Worm (Caenorhabditis elegans): ENCODE data around the gene C08F11.12.
A peak's percentile ranks its signal among the peaks of the same experiment; 100 is the strongest.

The C08F11.12 gene

DNA sequence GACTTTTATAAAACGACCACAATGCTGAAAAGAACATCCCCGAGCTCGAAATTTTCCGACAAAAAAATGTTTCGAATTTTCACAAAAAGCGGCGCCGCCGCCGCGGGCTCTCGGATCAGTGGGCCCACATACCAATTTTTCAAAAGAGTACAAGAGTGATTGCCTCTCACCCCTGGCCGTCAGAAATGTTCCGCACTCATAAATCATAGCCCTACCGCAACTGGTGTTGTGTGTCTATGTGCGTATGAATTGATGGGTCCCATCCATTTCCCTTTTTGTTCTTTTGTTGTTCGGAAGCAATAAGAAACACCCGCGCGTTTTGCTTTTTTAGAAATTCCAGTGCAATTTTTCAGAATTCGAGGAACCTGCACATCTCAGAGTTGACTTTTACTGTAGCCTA lies 43.3 kb upstream of the C08F11.12 start:
- TF ChIP-seq cebp-2 (GFP tag; IDR thresholded peaks at IDR 0.05) (0 out of 2 replicates have a peak, but pooled peaks have one; percentile 12), mxl-1 (tag; optimal IDR thresholded peaks at IDR 0.05) (no peak)

DNA sequence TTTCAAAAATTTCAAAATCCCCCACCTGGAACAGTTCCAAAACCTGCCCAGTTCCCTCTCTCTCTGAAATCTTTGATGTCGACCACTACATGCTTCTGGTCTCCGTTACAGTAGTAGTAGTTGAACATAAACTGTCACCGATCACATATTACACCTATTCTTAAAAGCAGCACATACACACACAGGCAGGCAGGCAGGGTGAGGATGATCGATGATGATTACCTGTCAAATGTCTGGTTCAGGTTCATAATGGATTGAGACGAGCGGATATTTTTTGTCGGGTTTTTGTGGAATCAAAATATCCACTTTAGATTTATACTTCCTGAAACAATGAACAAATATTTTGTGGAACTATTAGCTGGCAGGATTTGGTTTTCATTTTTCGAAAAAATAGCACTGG lies 42.7 kb upstream of the C08F11.12 start:
- TF ChIP-seq mes-4 (tag; optimal IDR thresholded peaks at IDR 0.05) (no peak), attf-3 (GFP tag; conservative IDR thresholded peaks at IDR 0.05) (no peak), D2030.7 (GFP tag; IDR thresholded peaks at IDR 0.05) (no peak), zfh-2 (GFP tag; conservative IDR thresholded peaks at IDR 0.05) (no peak), C06A6.2 (GFP tag; conservative IDR thresholded peaks at IDR 0.05) (no peak), F37B4.10 (GFP tag; IDR thresholded peaks at IDR 0.05) (no peak), T07F8.4 (tag; optimal IDR thresholded peaks at IDR 0.05) (no peak), ztf-18 (tag; optimal IDR thresholded peaks at IDR 0.05) (no peak), nhr-179 (tag; optimal IDR thresholded peaks at IDR 0.05) (no peak), ztf-28 (GFP tag; IDR thresholded peaks at IDR 0.05) (no peak), pha-4 (tag; optimal IDR thresholded peaks at IDR 0.05) (no peak), F49E8.2 (tag; optimal IDR thresholded peaks at IDR 0.05; ENCODE audit: insufficient read depth) (no peak), madf-6 (GFP tag; IDR thresholded peaks at IDR 0.05) (no peak), F57A8.1 (GFP tag; optimal IDR thresholded peaks at IDR 0.05) (no peak), ztf-6 (GFP tag; IDR thresholded peaks at IDR 0.05) (no peak), ceh-91 (GFP tag; IDR thresholded peaks at IDR 0.05) (no peak), egl-18 (GFP tag; IDR thresholded peaks at IDR 0.05) (no peak), madf-8 (GFP tag; conservative IDR thresholded peaks at IDR 0.05) (no peak), sea-2 (GFP tag; IDR thresholded peaks at IDR 0.05) (no peak), Y53F4B.3 (GFP tag; IDR thresholded peaks at IDR 0.05) (no peak)

DNA sequence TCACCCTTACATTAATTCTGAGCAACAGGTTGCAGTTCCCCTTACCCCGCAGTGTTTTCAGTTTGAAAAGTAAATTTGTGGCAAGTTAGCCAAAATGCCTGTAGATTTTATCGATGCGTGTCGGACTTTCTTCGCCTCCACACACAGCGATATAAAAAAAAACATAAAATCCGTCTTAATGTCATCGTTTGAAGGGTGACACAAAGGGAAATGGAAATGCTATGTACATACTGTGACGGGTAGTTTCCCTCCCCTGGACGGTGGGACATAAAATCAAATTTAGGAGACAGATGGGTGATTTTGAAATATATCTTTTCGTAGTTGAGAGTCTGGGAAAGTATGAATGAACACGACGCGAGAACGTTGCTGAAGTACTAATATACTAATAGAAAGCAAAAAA lies 41.2 kb upstream of the C08F11.12 start:
- TF ChIP-seq B0019.2 (GFP tag; conservative IDR thresholded peaks at IDR 0.05) (no peak), chd-7 (tag; optimal IDR thresholded peaks at IDR 0.05) (no peak), ztf-18 (tag; optimal IDR thresholded peaks at IDR 0.05) (no peak), lin-26 (GFP tag; IDR thresholded peaks at IDR 0.05) (no peak), B0336.3 (GFP tag; IDR thresholded peaks at IDR 0.05) (no peak)

DNA sequence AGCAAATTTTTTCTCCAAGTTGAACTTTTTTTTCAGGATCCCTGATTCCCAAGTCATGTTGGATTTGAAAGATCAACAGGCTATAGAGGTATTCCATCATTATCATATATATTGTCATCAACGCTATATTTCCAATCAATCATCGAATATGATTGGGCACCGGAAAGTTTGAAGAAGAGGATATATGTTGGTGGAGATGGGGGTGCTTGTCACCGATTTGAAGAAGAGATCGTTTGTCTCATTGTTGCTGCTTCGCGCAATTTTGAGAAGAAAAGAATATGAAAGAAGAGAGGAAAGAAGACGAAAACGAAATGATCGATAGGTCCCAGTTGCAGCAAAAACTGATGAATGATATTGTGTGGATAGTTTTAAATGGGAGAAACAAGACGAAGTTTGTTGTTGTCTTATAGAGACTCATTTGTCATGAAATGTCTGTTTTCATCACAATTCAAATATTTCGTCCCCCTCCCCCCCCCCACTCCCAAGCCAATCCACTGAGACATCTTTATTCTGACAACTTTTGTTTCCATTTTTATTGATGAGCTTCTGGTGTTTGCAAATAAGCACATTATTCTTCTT lies 38.1 kb upstream of the C08F11.12 start, which contains the start of gene T23G4.2:
TSS of gene T23G4.2 (minus strand) at position 255 of the 579 bp plus-strand sequence.
- TF ChIP-seq attf-3 (GFP tag; conservative IDR thresholded peaks at IDR 0.05) (no peak), dpl-1 (GFP tag; optimal IDR thresholded peaks at IDR 0.05) (no peak), C17E4.6 (GFP tag; IDR thresholded peaks at IDR 0.05) (no peak), nhr-179 (tag; optimal IDR thresholded peaks at IDR 0.05) (no peak), sea-2 (GFP tag; IDR thresholded peaks at IDR 0.05) (no peak), mel-28 (tag; optimal IDR thresholded peaks at IDR 0.05; ENCODE audit: borderline replicate concordance) (no peak), snpc-4 (GFP tag; optimal IDR thresholded peaks at IDR 0.05) (no peak), snpc-4 (tag; optimal IDR thresholded peaks at IDR 0.05) (no peak), lin-40 (tag; optimal IDR thresholded peaks at IDR 0.05) (no peak), Y53G8AR.9 (GFP tag; conservative IDR thresholded peaks at IDR 0.05) (no peak), dpff-1 (tag; optimal IDR thresholded peaks at IDR 0.05) (no peak), egrh-3 (GFP tag; IDR thresholded peaks at IDR 0.05) (no peak), fkh-3 (tag; optimal IDR thresholded peaks at IDR 0.05) (no peak), egl-44 (GFP tag; IDR thresholded peaks at IDR 0.05) (no peak), somi-1 (GFP tag; optimal IDR thresholded peaks at IDR 0.05) (no peak), dox-1 (GFP tag; IDR thresholded peaks at IDR 0.05) (no peak), nhr-90 (tag; optimal IDR thresholded peaks at IDR 0.05) (no peak), ztf-28 (GFP tag; IDR thresholded peaks at IDR 0.05) (no peak), pha-4 (tag; optimal IDR thresholded peaks at IDR 0.05) (no peak)

Data from whole organism, young adult.